Worm (Caenorhabditis elegans) whole organism, L3 larva: ENCODE results near the gene C39B10.3.

Experiments used
- aly-2 ChIP-seq: fragments of 150-350 bp; optimal IDR thresholded peaks from 2 replicates; lab custom pipeline; 2014; ENCODE audit warnings: missing biosample characterization, missing genetic modification characterization
- ceh-82 ChIP-seq: fragments of 150-350 bp; optimal IDR thresholded peaks from 2 replicates; lab custom pipeline; 2014; ENCODE audit warnings: missing biosample characterization, missing genetic modification characterization
- fkh-10 ChIP-seq: sonication (generic microtip); optimal IDR thresholded peaks from 2 replicates; lab custom pipeline; 2017; ENCODE audit warnings: missing biosample characterization, missing genetic modification reagents, missing genetic modification characterization
- fos-1 ChIP-seq: fragments of 150-350 bp; optimal IDR thresholded peaks from 2 replicates; lab custom pipeline; 2014; ENCODE audit warnings: missing biosample characterization, missing genetic modification characterization
- lin-39 ChIP-seq: fragments of 150-350 bp; optimal IDR thresholded peaks from 2 replicates; lab custom pipeline; 2018; ENCODE audit warnings: missing biosample characterization, missing genetic modification reagents, missing genetic modification characterization
- lsy-12 ChIP-seq: sonication (generic microtip); optimal IDR thresholded peaks from 2 replicates; lab custom pipeline; 2016; ENCODE audit warnings: mild to moderate bottlenecking, missing genetic modification characterization, missing compliant biosample characterization
- nhr-237 ChIP-seq: fragments of 150-350 bp; optimal IDR thresholded peaks from 2 replicates; lab custom pipeline; 2014; ENCODE audit warnings: missing biosample characterization, missing genetic modification characterization
- pha-4 ChIP-seq: fragments of 150-350 bp; optimal IDR thresholded peaks from 2 replicates; lab custom pipeline; 2014; ENCODE audit warnings: missing biosample characterization, missing genetic modification reagents, missing genetic modification characterization
- sea-2 ChIP-seq: fragments of 150-350 bp; sonication (generic microtip); optimal IDR thresholded peaks from 4 replicates; lab custom pipeline; 2014; ENCODE audit warnings: missing biosample characterization, missing genetic modification reagents, missing genetic modification characterization
- tbx-2 ChIP-seq: sonication (generic microtip); optimal IDR thresholded peaks from 2 replicates; lab custom pipeline; 2016; ENCODE audit warnings: mild to moderate bottlenecking, missing genetic modification characterization, missing compliant biosample characterization
- ztf-11 ChIP-seq: fragments of 150-350 bp; optimal IDR thresholded peaks from 2 replicates; lab custom pipeline; 2014; ENCODE audit warnings: missing biosample characterization, missing genetic modification characterization

DNA sequence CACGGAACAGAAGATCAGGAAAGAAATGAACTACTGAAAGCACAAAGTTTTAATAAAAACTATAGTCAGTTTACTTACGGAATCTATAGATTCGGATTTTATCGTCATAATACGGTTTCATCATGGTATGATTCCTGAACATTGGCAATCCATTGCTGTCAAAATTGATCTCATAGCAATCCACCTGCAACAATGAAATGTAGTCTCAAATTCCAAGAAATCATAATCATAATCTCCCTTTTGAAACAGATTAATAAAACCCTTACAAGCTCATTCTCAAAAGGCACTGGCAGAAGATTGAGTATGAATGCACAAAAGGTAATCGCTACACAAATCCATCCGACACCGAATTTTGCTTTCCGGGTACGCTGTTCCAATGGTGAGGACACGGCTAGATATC lies 18.5 kb downstream of the C39B10.3 start:
- no peak for TF ChIP-seq tbx-2 (tag; lab: Kevin White, UChicago)
- no peak for TF ChIP-seq lin-39 (tag; lab: Kevin White, UChicago)
- TF ChIP-seq fkh-10 (GFP tag; lab: Kevin White, UChicago) = no peak
- no peak for TF ChIP-seq nhr-237
- no peak for TF ChIP-seq sea-2 (GFP tag; lab: Kevin White, UChicago)
- TF ChIP-seq pha-4 (tag; lab: Kevin White, UChicago) = no peak
- no peak for TF ChIP-seq fos-1 (tag; lab: Kevin White, UChicago)
- no peak for TF ChIP-seq ztf-11
- no peak for TF ChIP-seq ceh-82 (tag; lab: Kevin White, UChicago)
- no peak for TF ChIP-seq lsy-12 (tag; lab: Kevin White, UChicago)
- TF ChIP-seq aly-2 (tag; lab: Kevin White, UChicago) = no peak
